Worm (Caenorhabditis elegans): ENCODE measurements around the gene clh-5.

clh-5 gene

DNA sequence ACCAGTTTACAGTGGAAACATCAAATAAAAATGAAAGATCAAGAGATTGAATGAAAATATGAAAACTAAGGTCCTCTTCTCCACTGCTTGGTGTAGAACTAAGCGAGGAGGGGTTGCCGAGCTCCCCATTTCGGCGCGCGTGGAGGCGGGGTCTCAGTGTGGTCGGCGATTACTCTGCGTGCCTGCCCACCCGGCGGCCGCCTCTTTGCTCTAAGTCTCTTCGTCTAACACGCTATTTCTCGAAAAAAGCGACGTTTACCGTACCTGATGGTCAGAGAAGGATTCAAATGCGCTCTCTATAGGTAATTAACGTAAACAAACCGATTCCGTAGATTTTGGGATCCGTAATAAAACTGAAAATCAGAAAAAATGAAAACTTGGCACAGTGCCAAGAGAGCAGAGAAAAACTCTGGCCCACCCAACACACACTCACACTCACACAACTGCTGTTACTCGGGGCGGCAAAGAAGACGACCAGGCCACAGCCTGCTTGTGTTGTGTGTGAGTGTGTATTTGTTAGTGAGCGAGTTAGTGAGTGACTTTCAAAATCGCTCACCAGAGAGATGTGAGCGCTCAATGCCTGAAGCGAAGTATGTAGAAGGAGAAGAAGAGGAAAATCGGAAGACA lies 36.7 kb downstream of the clh-5 start (continued):
- TF ChIP-seq snpc-4 (tag; optimal IDR thresholded peaks at IDR 0.05) (no peak), daf-12 (tag; optimal IDR thresholded peaks at IDR 0.05) (no peak), unc-39 (tag; optimal IDR thresholded peaks at IDR 0.05) (no peak), fkh-2 (tag; optimal IDR thresholded peaks at IDR 0.05) (peak; percentile 41), nhr-67 (tag; optimal IDR thresholded peaks at IDR 0.05) (no peak), elt-1 (tag; optimal IDR thresholded peaks at IDR 0.05) (no peak), mdl-1 (tag; optimal IDR thresholded peaks at IDR 0.05) (no peak), elt-3 (tag; optimal IDR thresholded peaks at IDR 0.05) (no peak), nhr-23 (tag; optimal IDR thresholded peaks at IDR 0.05) (peak; percentile 39), eor-1 (tag; optimal IDR thresholded peaks at IDR 0.05) (no peak), unc-62 (GFP tag; optimal IDR thresholded peaks at IDR 0.05) (no peak), lin-39 (tag; optimal IDR thresholded peaks at IDR 0.05) (peak; percentile 89), ztf-11 (tag; optimal IDR thresholded peaks at IDR 0.05) (no peak), nhr-11 (tag; optimal IDR thresholded peaks at IDR 0.05) (peak; percentile 70), sea-2 (GFP tag; optimal IDR thresholded peaks at IDR 0.05) (peak; percentile 88), nhr-237 (tag; optimal IDR thresholded peaks at IDR 0.05) (no peak), nhr-77 (tag; optimal IDR thresholded peaks at IDR 0.05) (no peak), lin-15B (tag; optimal IDR thresholded peaks at IDR 0.05) (peak; percentile 68)

DNA sequence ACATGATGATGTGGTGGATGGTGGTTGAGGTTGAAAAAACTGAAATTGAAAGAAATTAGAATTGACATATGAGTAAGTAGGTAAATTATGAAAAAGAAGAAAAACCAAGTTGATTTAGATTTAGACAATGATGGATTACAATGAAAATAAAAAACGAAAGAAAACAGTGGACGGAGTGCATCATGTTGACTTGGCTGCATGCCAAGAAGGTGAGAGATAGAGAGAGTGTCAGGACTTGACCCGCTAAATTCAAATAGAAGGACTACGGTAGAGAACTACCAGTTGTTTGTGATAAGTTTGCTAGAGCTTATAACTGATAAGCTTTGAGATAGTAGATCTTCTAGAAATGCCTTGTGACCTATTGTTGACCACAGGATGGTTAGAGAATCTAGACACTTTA lies 37.3 kb downstream of the clh-5 start, which contains the start of gene T24B8.3:
Gene T24B8.3 (minus strand): TSS at position 39 of the 400 bp plus-strand sequence.
- TF ChIP-seq fos-1 (tag; optimal IDR thresholded peaks at IDR 0.05) (no peak), unc-39 (tag; optimal IDR thresholded peaks at IDR 0.05) (no peak), nhr-67 (tag; optimal IDR thresholded peaks at IDR 0.05) (no peak), nhr-23 (tag; optimal IDR thresholded peaks at IDR 0.05) (peak; percentile 53), pha-4 (tag; optimal IDR thresholded peaks at IDR 0.05) (peak; percentile 72), lsy-12 (tag; optimal IDR thresholded peaks at IDR 0.05) (no peak), eor-1 (tag; optimal IDR thresholded peaks at IDR 0.05) (no peak), nhr-237 (tag; optimal IDR thresholded peaks at IDR 0.05) (no peak)

DNA sequence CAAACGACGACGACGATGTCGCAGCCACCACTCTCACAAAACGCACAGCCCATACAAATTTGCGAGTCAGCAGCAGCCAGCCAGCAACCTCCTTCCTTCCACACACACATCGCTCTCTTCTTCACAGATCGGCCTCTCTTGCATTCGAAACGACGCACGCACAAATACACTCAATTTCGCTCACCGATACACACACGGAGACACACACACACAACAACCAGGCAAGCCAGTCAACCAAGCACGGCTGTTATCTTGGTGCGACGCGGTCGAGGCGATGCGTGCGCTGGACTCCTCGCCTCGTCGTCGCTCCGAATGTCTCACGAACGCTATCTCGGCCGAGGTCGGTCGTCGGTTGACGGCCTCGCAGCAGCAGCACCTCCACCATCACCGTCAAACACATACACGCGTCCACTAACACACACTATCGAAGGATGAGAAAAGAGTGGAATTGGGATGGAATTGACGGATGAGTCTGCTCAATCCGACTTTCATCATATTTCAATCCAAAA lies 38.0 kb downstream of the clh-5 start:
- TF ChIP-seq daf-12 (tag; optimal IDR thresholded peaks at IDR 0.05), result no peak
- TF ChIP-seq ZK546.5 (tag; optimal IDR thresholded peaks at IDR 0.05), result no peak
- peak; percentile 97 for TF ChIP-seq nfya-1 (tag; optimal IDR thresholded peaks at IDR 0.05; ENCODE audit: insufficient read depth)
- peak; percentile 58 for TF ChIP-seq elt-1 (tag; optimal IDR thresholded peaks at IDR 0.05)
- peak; percentile 77 for TF ChIP-seq nhr-23 (tag; optimal IDR thresholded peaks at IDR 0.05)
- TF ChIP-seq ztf-11 (tag; optimal IDR thresholded peaks at IDR 0.05), result no peak
- TF ChIP-seq mml-1 (tag; optimal IDR thresholded peaks at IDR 0.05), result no peak
- TF ChIP-seq tbx-2 (tag; optimal IDR thresholded peaks at IDR 0.05), result peak; percentile 65
- TF ChIP-seq lin-39 (tag; optimal IDR thresholded peaks at IDR 0.05), result peak; percentile 96
- peak; percentile 74 for TF ChIP-seq R02D3.7 (tag; optimal IDR thresholded peaks at IDR 0.05)
- TF ChIP-seq fkh-10 (GFP tag; optimal IDR thresholded peaks at IDR 0.05), result peak; percentile 86
- peak; percentile 55 for TF ChIP-seq nhr-43 (tag; optimal IDR thresholded peaks at IDR 0.05; ENCODE audit: poor library complexity, severe bottlenecking)
- TF ChIP-seq egl-27 (tag; optimal IDR thresholded peaks at IDR 0.05), result peak; percentile 68
- peak; percentile 80 for TF ChIP-seq lsy-12 (tag; optimal IDR thresholded peaks at IDR 0.05)
- TF ChIP-seq unc-62 (GFP tag; optimal IDR thresholded peaks at IDR 0.05), result peak; percentile 90
- peak; percentile 53 for TF ChIP-seq ceh-28 (tag; optimal IDR thresholded peaks at IDR 0.05)
- TF ChIP-seq nhr-76 (tag; optimal IDR thresholded peaks at IDR 0.05), result peak; percentile 6
- TF ChIP-seq snpc-4 (tag; optimal IDR thresholded peaks at IDR 0.05), result peak; percentile 55
- no peak for TF ChIP-seq unc-39 (tag; optimal IDR thresholded peaks at IDR 0.05)
- TF ChIP-seq pha-4 (tag; optimal IDR thresholded peaks at IDR 0.05), result peak; percentile 96
- peak; percentile 90 for TF ChIP-seq fos-1 (tag; optimal IDR thresholded peaks at IDR 0.05)
- TF ChIP-seq sea-2 (GFP tag; optimal IDR thresholded peaks at IDR 0.05), result peak; percentile 87
- no peak for TF ChIP-seq nhr-28 (tag; optimal IDR thresholded peaks at IDR 0.05)
- no peak for TF ChIP-seq aly-2 (tag; optimal IDR thresholded peaks at IDR 0.05)
- TF ChIP-seq eor-1 (tag; optimal IDR thresholded peaks at IDR 0.05), result no peak
- peak; percentile 74 for TF ChIP-seq nhr-11 (tag; optimal IDR thresholded peaks at IDR 0.05)
- no peak for TF ChIP-seq ceh-9 (tag; optimal IDR thresholded peaks at IDR 0.05)
- TF ChIP-seq mdl-1 (tag; optimal IDR thresholded peaks at IDR 0.05), result peak; percentile 74
- TF ChIP-seq elt-3 (tag; optimal IDR thresholded peaks at IDR 0.05), result peak in 2 of 3 experiments; percentile 47 to 62
- TF ChIP-seq nhr-77 (tag; optimal IDR thresholded peaks at IDR 0.05), result peak; percentile 1
- no peak for TF ChIP-seq nhr-67 (tag; optimal IDR thresholded peaks at IDR 0.05)
- peak; percentile 97 for TF ChIP-seq nhr-25 (tag; optimal IDR thresholded peaks at IDR 0.05)
- TF ChIP-seq nhr-237 (tag; optimal IDR thresholded peaks at IDR 0.05), result no peak
- peak; percentile 77 for TF ChIP-seq ztf-4 (tag; optimal IDR thresholded peaks at IDR 0.05)
- peak; percentile 62 for TF ChIP-seq ama-1 (optimal IDR thresholded peaks at IDR 0.05)
- TF ChIP-seq fkh-2 (tag; optimal IDR thresholded peaks at IDR 0.05), result no peak
- peak; percentile 90 for TF ChIP-seq egl-5 (tag; optimal IDR thresholded peaks at IDR 0.05)
- TF ChIP-seq ceh-82 (tag; optimal IDR thresholded peaks at IDR 0.05), result no peak
- peak; percentile 78 for TF ChIP-seq lin-15B (tag; optimal IDR thresholded peaks at IDR 0.05)
- TF ChIP-seq skn-1 (tag; optimal IDR thresholded peaks at IDR 0.05), result peak; percentile 80
- no peak for TF ChIP-seq ceh-16 (tag; optimal IDR thresholded peaks at IDR 0.05)
- TF ChIP-seq elt-2 (tag; optimal IDR thresholded peaks at IDR 0.05), result peak; percentile 89
- TF ChIP-seq nhr-12 (tag; optimal IDR thresholded peaks at IDR 0.05), result no peak
- peak; percentile 95 for TF ChIP-seq hmg-11 (tag; optimal IDR thresholded peaks at IDR 0.05)
